Worm (Caenorhabditis elegans) whole organism, L4 larva: ENCODE measurements around the gene fbxl-2.

ENCODE experiments used
- D1046.2 ChIP-seq: fragments of 200-800 bp; sonication (Bioruptor generic); IDR thresholded peaks from 2 replicates; pipeline ENCODE4 v1.3.6; 2022; ENCODE audit warnings: missing genetic modification characterization, missing compliant biosample characterization
- F10B5.3 ChIP-seq: sonication (generic microtip); optimal IDR thresholded peaks from 2 replicates; lab custom pipeline; 2016; ENCODE audit warnings: mild to moderate bottlenecking, missing genetic modification characterization, missing compliant biosample characterization
- F37D6.2 ChIP-seq: sonication (generic microtip); optimal IDR thresholded peaks from 2 replicates; lab custom pipeline; 2016; ENCODE audit warnings: mild to moderate bottlenecking, missing genetic modification characterization, missing compliant biosample characterization
- Y48G9A.11 ChIP-seq: fragments of 200-800 bp; sonication (Bioruptor generic); IDR thresholded peaks from 2 replicates; pipeline ENCODE4 v1.3.6; 2022; ENCODE audit warnings: missing genetic modification reagents, missing genetic modification characterization, missing compliant biosample characterization
- Y5F2A.4 ChIP-seq: fragments of 200-800 bp; sonication (Bioruptor generic); optimal IDR thresholded peaks from 2 replicates; lab custom pipeline; 2018; ENCODE audit warnings: mild to moderate bottlenecking, missing genetic modification characterization, missing compliant biosample characterization
- Y75B8A.6 ChIP-seq: fragments of 200-800 bp; sonication (Bioruptor generic); IDR thresholded peaks from 2 replicates; pipeline ENCODE4 v1.3.6; 2022; ENCODE audit warnings: missing genetic modification reagents, missing genetic modification characterization, missing compliant biosample characterization
- ZK337.2 ChIP-seq: fragments of 200-800 bp; sonication (Bioruptor generic); IDR thresholded peaks from 2 replicates; pipeline ENCODE4 v1.3.6; 2022; ENCODE audit warnings: missing genetic modification reagents, missing genetic modification characterization, missing compliant biosample characterization
- aha-1 ChIP-seq: fragments of 150-350 bp; peaks from one replicate; lab custom pipeline; 2014; ENCODE audit warnings: missing biosample characterization, missing genetic modification characterization
- aly-2 ChIP-seq: sonication (generic microtip); optimal IDR thresholded peaks from 2 replicates; lab custom pipeline; 2018; ENCODE audit warnings: missing biosample characterization, missing genetic modification characterization
- ama-1 ChIP-seq: fragments of 150-350 bp; optimal IDR thresholded peaks from 2 replicates; lab custom pipeline; 2014; ENCODE audit warnings: inconsistent platforms, mixed read lengths
- arid-1 ChIP-seq: fragments of 200-800 bp; sonication (Bioruptor generic); conservative IDR thresholded peaks from 2 replicates; pipeline ENCODE4 v1.3.6; 2022; ENCODE audit warnings: missing genetic modification reagents, missing genetic modification characterization, missing compliant biosample characterization
- ceh-32 ChIP-seq: sonication (generic microtip); optimal IDR thresholded peaks from 2 replicates; lab custom pipeline; 2016; ENCODE audit warnings: mild to moderate bottlenecking, missing genetic modification characterization, missing compliant biosample characterization; ENCODE audit not compliant: poor library complexity
- ceh-44 ChIP-seq: fragments of 200-800 bp; sonication (Bioruptor generic); IDR thresholded peaks from 2 replicates; pipeline ENCODE4 v1.3.6; 2022; ENCODE audit warnings: missing genetic modification reagents, missing genetic modification characterization, missing compliant biosample characterization
- ceh-82 ChIP-seq: sonication (generic microtip); optimal IDR thresholded peaks from 2 replicates; lab custom pipeline; 2017; ENCODE audit warnings: missing biosample characterization, missing genetic modification characterization
- ces-1 ChIP-seq: fragments of 150-350 bp; sonication (generic microtip); optimal IDR thresholded peaks from 4 replicates; lab custom pipeline; 2014; ENCODE audit warnings: missing biosample characterization, missing genetic modification reagents, missing genetic modification characterization
- cey-2 ChIP-seq: sonication (generic microtip); optimal IDR thresholded peaks from 3 replicates; lab custom pipeline; 2017; ENCODE audit warnings: missing genetic modification characterization, mild to moderate bottlenecking, missing compliant biosample characterization, antibody characterized with exemption, borderline replicate concordance; ENCODE audit not compliant: insufficient read depth
- daf-16 ChIP-seq, 3 experiments: sonication (generic microtip); optimal IDR thresholded peaks; 2 replicates each; lab custom pipeline; 2016 to 2017; ENCODE audit warnings: missing genetic modification characterization in 3 of 3, missing genetic modification reagents in 3 of 3, mild to moderate bottlenecking in 2 of 3, missing compliant biosample characterization in 2 of 3, missing biosample characterization in 1 of 3, moderate library complexity in 1 of 3
- dmd-8 ChIP-seq: fragments of 200-800 bp; sonication (Bioruptor generic); IDR thresholded peaks from 2 replicates; pipeline ENCODE4 v1.3.6; 2022; ENCODE audit warnings: missing genetic modification characterization, missing compliant biosample characterization
- dmd-9 ChIP-seq: fragments of 200-800 bp; sonication (Bioruptor generic); IDR thresholded peaks from 2 replicates; pipeline ENCODE4 v1.3.6; 2022; ENCODE audit warnings: missing genetic modification reagents, missing genetic modification characterization, missing compliant biosample characterization
- duxl-1 ChIP-seq: sonication (generic microtip); optimal IDR thresholded peaks from 2 replicates; lab custom pipeline; 2016; ENCODE audit warnings: mild to moderate bottlenecking, missing genetic modification characterization, moderate library complexity, missing compliant biosample characterization; ENCODE audit not compliant: poor library complexity
- egl-27 ChIP-seq: sonication (generic microtip); optimal IDR thresholded peaks from 3 replicates; lab custom pipeline; 2017; ENCODE audit warnings: missing biosample characterization, missing genetic modification reagents, missing genetic modification characterization
- egl-43 ChIP-seq: fragments of 200-800 bp; sonication (Bioruptor generic); IDR thresholded peaks from 2 replicates; pipeline ENCODE4 v1.3.6; 2022; ENCODE audit warnings: missing genetic modification reagents, missing genetic modification characterization, missing compliant biosample characterization
- hif-1 ChIP-seq, 2 experiments: sonication (generic microtip); optimal IDR thresholded peaks; 2 replicates each; lab custom pipeline; 2016 to 2017; ENCODE audit warnings: missing compliant biosample characterization in 2 of 2, missing genetic modification characterization in 2 of 2, missing genetic modification reagents in 2 of 2, missing genotype in 2 of 2, mild to moderate bottlenecking in 1 of 2
- lim-7 ChIP-seq: fragments of 200-800 bp; sonication (Bioruptor generic); IDR thresholded peaks from 2 replicates; pipeline ENCODE4 v1.3.6; 2022; ENCODE audit warnings: missing genetic modification characterization, missing compliant biosample characterization
- lin-13 ChIP-seq: fragments of 150-350 bp; optimal IDR thresholded peaks from 2 replicates; lab custom pipeline; 2014; ENCODE audit warnings: missing biosample characterization, missing genetic modification reagents, missing genetic modification characterization
- lin-38 ChIP-seq: fragments of 200-800 bp; sonication (Bioruptor generic); IDR thresholded peaks from 2 replicates; pipeline ENCODE4 v1.3.6; 2022; ENCODE audit warnings: missing genetic modification reagents, missing genetic modification characterization, missing compliant biosample characterization
- lsy-2 ChIP-seq, 2 experiments: fragments of 150-350 bp in 1 of 2; sonication (generic microtip) in 1 of 2; optimal IDR thresholded peaks; 2 replicates each; lab custom pipeline; 2014 to 2017; ENCODE audit warnings: missing biosample characterization in 2 of 2, missing genetic modification characterization in 2 of 2
- madf-5 ChIP-seq, 2 experiments: fragments of 200-800 bp; sonication (Bioruptor generic); IDR thresholded peaks; 2 replicates each; pipeline ENCODE4 v1.3.6; 2022; ENCODE audit warnings: missing compliant biosample characterization in 2 of 2, missing genetic modification characterization in 2 of 2
- mdl-1 ChIP-seq, 2 experiments: fragments of 150-350 bp in 1 of 2; sonication (generic microtip) in 1 of 2; optimal IDR thresholded peaks; 2 replicates each; lab custom pipeline; 2014 to 2017; ENCODE audit warnings: missing biosample characterization in 2 of 2, missing genetic modification characterization in 2 of 2
- mdt-29 ChIP-seq: fragments of 200-800 bp; sonication (Bioruptor generic); IDR thresholded peaks from 2 replicates; pipeline ENCODE4 v1.3.6; 2022; ENCODE audit warnings: missing genetic modification reagents, missing genetic modification characterization, missing compliant biosample characterization
- mep-1 ChIP-seq: fragments of 150-350 bp; sonication (generic microtip); optimal IDR thresholded peaks from 3 replicates; lab custom pipeline; 2014; ENCODE audit warnings: missing biosample characterization, missing genetic modification characterization
- mes-2 ChIP-seq: sonication (generic microtip); optimal IDR thresholded peaks from 2 replicates; lab custom pipeline; 2016; ENCODE audit warnings: missing genotype, mild to moderate bottlenecking, missing genetic modification characterization, missing compliant biosample characterization; ENCODE audit not compliant: poor library complexity, severe bottlenecking
- mxl-2 ChIP-seq: fragments of 200-800 bp; sonication (Bioruptor generic); conservative IDR thresholded peaks from 2 replicates; pipeline ENCODE4 v1.3.6; 2022; ENCODE audit warnings: missing genetic modification reagents, missing genetic modification characterization, missing compliant biosample characterization
- mxl-3 ChIP-seq: fragments of 200-800 bp; sonication (Bioruptor generic); optimal IDR thresholded peaks from 2 replicates; lab custom pipeline; 2018; ENCODE audit warnings: mild to moderate bottlenecking, missing genetic modification characterization, missing compliant biosample characterization
- nhr-11 ChIP-seq: fragments of 150-350 bp; optimal IDR thresholded peaks from 2 replicates; lab custom pipeline; 2014; ENCODE audit warnings: missing biosample characterization, missing genetic modification characterization
- nhr-237 ChIP-seq: sonication (generic microtip); optimal IDR thresholded peaks from 2 replicates; lab custom pipeline; 2017; ENCODE audit warnings: missing biosample characterization, missing genetic modification characterization
- nhr-25 ChIP-seq: sonication (generic microtip); optimal IDR thresholded peaks from 2 replicates; lab custom pipeline; 2017; ENCODE audit warnings: missing genetic modification characterization, mild to moderate bottlenecking, missing compliant biosample characterization, antibody characterized with exemption, moderate library complexity, borderline replicate concordance; ENCODE audit not compliant: insufficient read depth
- nhr-48 ChIP-seq: sonication (generic microtip); optimal IDR thresholded peaks from 2 replicates; lab custom pipeline; 2016; ENCODE audit warnings: mild to moderate bottlenecking, missing genetic modification characterization, missing compliant biosample characterization
- pha-4 ChIP-seq, 2 experiments: fragments of 150-350 bp in 1 of 2; fragments of 200-800 bp in 1 of 2; sonication (Bioruptor generic) in 1 of 2; IDR thresholded peaks in 1 of 2; optimal IDR thresholded peaks in 1 of 2; 2 replicates each; pipeline versions ENCODE4 v1.3.6 to Lab custom; 2014 to 2022; ENCODE audit warnings: missing genetic modification characterization in 2 of 2, missing genetic modification reagents in 2 of 2, missing biosample characterization in 1 of 2, missing compliant biosample characterization in 1 of 2
- php-3 ChIP-seq: fragments of 200-800 bp; sonication (Bioruptor generic); IDR thresholded peaks from 2 replicates; pipeline ENCODE4 v1.3.6; 2022; ENCODE audit warnings: missing genetic modification reagents, missing genetic modification characterization, missing compliant biosample characterization
- rbr-2 ChIP-seq: sonication (generic microtip); optimal IDR thresholded peaks from 2 replicates; lab custom pipeline; 2016; ENCODE audit warnings: missing genotype, missing genetic modification characterization, missing compliant biosample characterization
- skn-1 ChIP-seq: fragments of 150-350 bp; optimal IDR thresholded peaks from 2 replicates; lab custom pipeline; 2014; ENCODE audit warnings: missing biosample characterization, missing genetic modification characterization
- snpc-4 ChIP-seq: fragments of 150-350 bp; optimal IDR thresholded peaks from 2 replicates; lab custom pipeline; 2014; ENCODE audit warnings: missing biosample characterization, missing genetic modification characterization
- tra-1 ChIP-seq: fragments of 200-800 bp; sonication (Bioruptor generic); IDR thresholded peaks from 2 replicates; pipeline ENCODE4 v1.3.6; 2022; ENCODE audit warnings: missing genetic modification reagents, missing genetic modification characterization, missing compliant biosample characterization
- unc-130 ChIP-seq: sonication (generic microtip); optimal IDR thresholded peaks from 2 replicates; lab custom pipeline; 2016; ENCODE audit warnings: missing genetic modification reagents, missing genetic modification characterization, missing compliant biosample characterization
- unc-62 ChIP-seq, 3 experiments: fragments of 150-350 bp in 1 of 3; sonication (generic microtip); optimal IDR thresholded peaks in 2 of 3; peaks in 1 of 3; 1 replicate in 1 of 3; 2 replicates in 2 of 3; lab custom pipeline; 2014 to 2017; ENCODE audit warnings: missing biosample characterization in 3 of 3, missing genetic modification characterization in 3 of 3, missing genetic modification reagents in 3 of 3, missing genotype in 1 of 3
- vab-7 ChIP-seq: fragments of 200-800 bp; sonication (Bioruptor generic); IDR thresholded peaks from 2 replicates; pipeline ENCODE4 v1.3.6; 2022; ENCODE audit warnings: missing genetic modification reagents, missing genetic modification characterization, missing compliant biosample characterization
- zfp-3 ChIP-seq: fragments of 200-800 bp; sonication (Bioruptor generic); conservative IDR thresholded peaks from 2 replicates; pipeline ENCODE4 v1.3.6; 2022; ENCODE audit warnings: missing genetic modification reagents, missing genetic modification characterization, missing compliant biosample characterization
- zip-11 ChIP-seq: fragments of 200-800 bp; sonication (Bioruptor generic); IDR thresholded peaks from 2 replicates; pipeline ENCODE4 v1.3.6; 2022; ENCODE audit warnings: missing genetic modification characterization, missing compliant biosample characterization

Gene fbxl-2

DNA sequence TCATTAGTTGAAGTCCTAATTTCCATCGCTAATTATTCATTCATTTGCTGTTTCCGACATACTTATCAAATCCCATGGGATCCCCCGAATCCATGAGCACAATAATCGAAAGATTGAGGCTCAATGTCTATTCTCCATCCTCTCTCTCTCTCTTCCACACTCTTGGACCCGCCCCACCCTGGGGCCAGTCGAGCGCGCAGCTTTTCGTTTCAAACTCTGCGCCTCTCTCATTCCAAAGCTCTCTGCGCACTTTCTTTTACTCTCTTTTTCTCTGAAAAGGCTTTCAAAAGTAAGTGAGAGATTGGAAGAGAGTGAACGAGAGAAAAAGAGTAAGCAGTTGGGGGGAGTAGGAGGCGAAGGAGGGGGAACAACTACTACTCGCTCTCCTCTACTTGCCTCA lies 35.3 kb upstream of the fbxl-2 start, which contains the start of gene acy-1:
Gene acy-1 (plus strand): TSS at position 346 of the 400 bp plus-strand sequence.
- TF ChIP-seq duxl-1 (no peak), pha-4 (GFP tag; IDR thresholded peaks at IDR 0.05; lab: Robert Waterston, UW) (no peak), pha-4 (tag; optimal IDR thresholded peaks at IDR 0.05; lab: Kevin White, UChicago) (peak; percentile 14), Y75B8A.6 (GFP tag; lab: Robert Waterston, UW) (no peak), dmd-9 (GFP tag; lab: Robert Waterston, UW) (no peak), aly-2 (no peak), lin-13 (peak; percentile 19), snpc-4 (tag; lab: Kevin White, UChicago) (no peak), Y48G9A.11 (GFP tag; lab: Robert Waterston, UW) (no peak), dmd-8 (GFP tag; lab: Robert Waterston, UW) (0 out of 2 replicates have a peak, but pooled peaks have one; percentile 48), cey-2 (no peak), zip-11 (GFP tag; lab: Robert Waterston, UW) (no peak), mdt-29 (no peak), nhr-237 (tag; lab: Kevin White, UChicago) (no peak), ces-1 (no peak), mdl-1 (tag; optimal IDR thresholded peaks at IDR 0.05; lab: Kevin White, UChicago) (peak in 1 of 2 experiments; percentile 30), ceh-44 (GFP tag; lab: Robert Waterston, UW) (no peak), lin-38 (GFP tag; lab: Robert Waterston, UW) (peak; percentile 65), nhr-25 (tag; lab: Kevin White, UChicago) (no peak), tra-1 (GFP tag; lab: Robert Waterston, UW) (no peak), lim-7 (GFP tag; lab: Robert Waterston, UW) (no peak), nhr-48 (no peak), F10B5.3 (tag; lab: Kevin White, UChicago) (no peak), php-3 (no peak), zfp-3 (no peak), unc-62 (GFP tag; optimal IDR thresholded peaks at IDR 0.05 in 1 of 2; lab: Kevin White, UChicago) (peak in 1 of 2 experiments; percentile 30), unc-62 (tag; optimal IDR thresholded peaks at IDR 0.05; lab: Kevin White, UChicago) (no peak), ceh-32 (tag; lab: Kevin White, UChicago) (no peak), mes-2 (tag; lab: Kevin White, UChicago) (peak; percentile 45), D1046.2 (GFP tag; lab: Robert Waterston, UW) (no peak), egl-27 (tag; lab: Kevin White, UChicago) (no peak), arid-1 (no peak), aha-1 (tag; lab: Kevin White, UChicago) (peak; percentile 95), daf-16 (GFP tag; optimal IDR thresholded peaks at IDR 0.05; lab: Kevin White, UChicago) (peak in 1 of 2 experiments; percentile 14), daf-16 (tag; optimal IDR thresholded peaks at IDR 0.05; lab: Kevin White, UChicago) (no peak), hif-1 (tag; optimal IDR thresholded peaks at IDR 0.05; lab: Kevin White, UChicago) (peak in 1 of 2 experiments; percentile 10), skn-1 (tag; lab: Kevin White, UChicago) (no peak), mep-1 (peak; percentile 74), rbr-2 (peak; percentile 76), ama-1 (lab: Kevin White, UChicago) (no peak), egl-43 (0 out of 2 replicates have a peak, but pooled peaks have one; percentile 34), Y5F2A.4 (GFP tag; lab: Kevin White, UChicago) (no peak), unc-130 (GFP tag; lab: Kevin White, UChicago) (no peak), ceh-82 (tag; lab: Kevin White, UChicago) (no peak), madf-5 (GFP tag; IDR thresholded peaks at IDR 0.05; lab: Robert Waterston, UW) (no peak), ZK337.2 (GFP tag; lab: Robert Waterston, UW) (no peak), F37D6.2 (peak; percentile 42), mxl-3 (GFP tag; lab: Kevin White, UChicago) (no peak), vab-7 (no peak), nhr-11 (tag; lab: Kevin White, UChicago) (peak; percentile 79), mxl-2 (GFP tag; lab: Robert Waterston, UW) (no peak), lsy-2 (tag; optimal IDR thresholded peaks at IDR 0.05; lab: Kevin White, UChicago) (peak; percentile 66 to 84)
